Fruit fly (Drosophila melanogaster) whole organism, embryonic: Measurements from ENCODE around the gene Bap60.

Experiments
- Adf1 ChIP-seq: fragments of 200-800 bp; sonication (Bioruptor generic); IDR thresholded peaks from 2 replicates; pipeline ENCODE4 v1.3.6; 2022; ENCODE audit warnings: missing biosample characterization, missing genetic modification characterization
- Asciz ChIP-seq: fragments of 200-800 bp; sonication (Bioruptor generic); optimal IDR thresholded peaks from 2 replicates; lab custom pipeline; 2017; ENCODE audit warnings: missing biosample characterization, mild to moderate bottlenecking, missing genetic modification characterization, missing genetic modification reagents
- B-H1 ChIP-seq: fragments of 200-800 bp; sonication (Bioruptor generic); IDR thresholded peaks from 3 replicates; pipeline ENCODE4 v1.3.6; 2022; ENCODE audit warnings: missing biosample characterization, missing genetic modification characterization
- BEAF-32 ChIP-seq: fragments of 200-800 bp; sonication (Bioruptor generic); optimal IDR thresholded peaks from 3 replicates; lab custom pipeline; 2017; ENCODE audit warnings: missing biosample characterization, missing genetic modification characterization, mild to moderate bottlenecking, moderate library complexity, missing genetic modification reagents
- Bdp1 ChIP-seq: fragments of 200-800 bp; sonication (Bioruptor generic); optimal IDR thresholded peaks from 3 replicates; lab custom pipeline; 2016; ENCODE audit warnings: missing biosample characterization, missing genetic modification characterization
- CG10431 ChIP-seq: fragments of 200-800 bp; sonication (Bioruptor generic); optimal IDR thresholded peaks from 3 replicates; lab custom pipeline; 2018; ENCODE audit warnings: missing biosample characterization, mild to moderate bottlenecking, missing genetic modification characterization
- CG10565 ChIP-seq: fragments of 200-800 bp; sonication (Bioruptor generic); optimal IDR thresholded peaks from 3 replicates; lab custom pipeline; 2016; ENCODE audit warnings: missing biosample characterization, mild to moderate bottlenecking, missing genetic modification characterization
- CG12769 ChIP-seq: fragments of 200-800 bp; sonication (Bioruptor generic); optimal IDR thresholded peaks from 2 replicates; lab custom pipeline; 2019; ENCODE audit warnings: missing biosample characterization, mild to moderate bottlenecking, missing genetic modification characterization, moderate library complexity
- CG13894 ChIP-seq: fragments of 200-800 bp; sonication (Bioruptor generic); optimal IDR thresholded peaks from 3 replicates; lab custom pipeline; 2018; ENCODE audit warnings: missing biosample characterization, mild to moderate bottlenecking, missing genetic modification characterization, moderate library complexity
- CG15696 ChIP-seq: fragments of 200-800 bp; sonication (Bioruptor generic); optimal IDR thresholded peaks from 2 replicates; lab custom pipeline; 2019; ENCODE audit warnings: missing biosample characterization, mild to moderate bottlenecking, missing genetic modification characterization, moderate library complexity
- CG1647 ChIP-seq: fragments of 200-800 bp; sonication (Bioruptor generic); optimal IDR thresholded peaks from 3 replicates; lab custom pipeline; 2016; ENCODE audit warnings: missing biosample characterization, missing genetic modification characterization
- CG16779 ChIP-seq: fragments of 200-800 bp; sonication (Bioruptor generic); IDR thresholded peaks from 2 replicates; pipeline ENCODE4 v1.3.6; 2022; ENCODE audit warnings: missing biosample characterization, missing genetic modification characterization
- CG30020 ChIP-seq: fragments of 200-800 bp; optimal IDR thresholded peaks from 2 replicates; lab custom pipeline; 2019; ENCODE audit warnings: missing biosample characterization, mild to moderate bottlenecking, missing genetic modification characterization, moderate library complexity
- CG34422 ChIP-seq: fragments of 200-800 bp; sonication (Bioruptor generic); IDR thresholded peaks from 3 replicates; pipeline ENCODE4 v1.3.6; 2022; ENCODE audit warnings: missing biosample characterization, missing genetic modification characterization
- CG4404 ChIP-seq: fragments of 200-800 bp; sonication (Bioruptor generic); IDR thresholded peaks from 2 replicates; pipeline ENCODE4 v1.3.6; 2022; ENCODE audit warnings: missing biosample characterization, missing genetic modification characterization
- CG6175 ChIP-seq: fragments of 200-800 bp; sonication (Bioruptor generic); IDR thresholded peaks from 3 replicates; pipeline ENCODE4 v1.3.6; 2022; ENCODE audit warnings: missing biosample characterization, missing genetic modification characterization
- CG6272 ChIP-seq: fragments of 200-800 bp; sonication (Bioruptor generic); IDR thresholded peaks from 2 replicates; pipeline ENCODE4 v1.3.6; 2022; ENCODE audit warnings: missing biosample characterization, missing genetic modification characterization
- CG6689 ChIP-seq: fragments of 200-800 bp; sonication (Bioruptor generic); IDR thresholded peaks from 2 replicates; pipeline ENCODE4 v1.3.6; 2022; ENCODE audit warnings: missing biosample characterization, missing genetic modification characterization
- CG9437 ChIP-seq: fragments of 200-800 bp; sonication (Bioruptor generic); optimal IDR thresholded peaks from 2 replicates; lab custom pipeline; 2018; ENCODE audit warnings: missing biosample characterization, mild to moderate bottlenecking, missing genetic modification characterization
- Eip74EF ChIP-seq, 2 experiments: fragments of 200-800 bp in 1 of 2; fragments of >200 bp in 1 of 2; sonication (Bioruptor generic) in 1 of 2; optimal IDR thresholded peaks; 2 replicates each; lab custom pipeline; 2017 to 2019; ENCODE audit warnings: missing biosample characterization in 2 of 2, missing genetic modification characterization in 2 of 2, mild to moderate bottlenecking in 1 of 2, moderate library complexity in 1 of 2
- Elba2 ChIP-seq: fragments of 200-800 bp; sonication (Bioruptor generic); optimal IDR thresholded peaks from 3 replicates; lab custom pipeline; 2016; ENCODE audit warnings: missing biosample characterization, missing genetic modification characterization
- Hand ChIP-seq: fragments of 200-800 bp; sonication (Bioruptor generic); optimal IDR thresholded peaks from 2 replicates; lab custom pipeline; 2017; ENCODE audit warnings: mild to moderate bottlenecking, missing biosample characterization, missing genetic modification reagents, missing genetic modification characterization
- Hr3 ChIP-seq: fragments of 200-800 bp; sonication (Bioruptor generic); optimal IDR thresholded peaks from 3 replicates; lab custom pipeline; 2016; ENCODE audit warnings: missing biosample characterization, missing genetic modification characterization
- Lim3 ChIP-seq: fragments of 200-800 bp; sonication (Bioruptor generic); IDR thresholded peaks from 2 replicates; pipeline ENCODE4 v1.3.6; 2022; ENCODE audit warnings: missing biosample characterization, missing genetic modification characterization
- NC2β ChIP-seq: fragments of 200-800 bp; sonication (Bioruptor generic); optimal IDR thresholded peaks from 2 replicates; lab custom pipeline; 2016; ENCODE audit warnings: missing biosample characterization, missing genetic modification characterization
- Oli ChIP-seq: fragments of 200-800 bp; sonication (Bioruptor generic); optimal IDR thresholded peaks from 2 replicates; lab custom pipeline; 2018; ENCODE audit warnings: missing biosample characterization, mild to moderate bottlenecking, missing genetic modification characterization, moderate library complexity
- Sin3A ChIP-seq: fragments of >200 bp; optimal IDR thresholded peaks from 2 replicates; lab custom pipeline; 2018
- aop ChIP-seq: fragments of 200-800 bp; sonication (Bioruptor generic); IDR thresholded peaks from 2 replicates; pipeline ENCODE4 v1.3.6; 2022; ENCODE audit warnings: missing biosample characterization, missing genetic modification characterization
- ara ChIP-seq: fragments of 200-800 bp; sonication (Bioruptor generic); IDR thresholded peaks from 2 replicates; pipeline ENCODE4 v1.3.6; 2022; ENCODE audit warnings: missing biosample characterization, missing genetic modification characterization
- chif ChIP-seq, 2 experiments: fragments of 200-800 bp; sonication (Bioruptor generic); optimal IDR thresholded peaks; 3 replicates each; lab custom pipeline; 2016; ENCODE audit warnings: missing biosample characterization in 2 of 2, missing genetic modification characterization in 2 of 2
- dan ChIP-seq: fragments of 200-800 bp; sonication (Bioruptor generic); IDR thresholded peaks from 2 replicates; pipeline ENCODE4 v1.3.6; 2022; ENCODE audit warnings: missing biosample characterization, missing genetic modification characterization
- disco-r ChIP-seq: fragments of 200-800 bp; sonication (Bioruptor generic); optimal IDR thresholded peaks from 2 replicates; lab custom pipeline; 2016; ENCODE audit warnings: missing biosample characterization, missing genetic modification characterization
- dmrt99B ChIP-seq: fragments of 200-800 bp; sonication (Bioruptor generic); optimal IDR thresholded peaks from 2 replicates; lab custom pipeline; 2018; ENCODE audit warnings: missing biosample characterization, mild to moderate bottlenecking, missing genetic modification characterization, moderate library complexity
- fd64A ChIP-seq: fragments of 200-800 bp; sonication (Bioruptor generic); optimal IDR thresholded peaks from 3 replicates; lab custom pipeline; 2018; ENCODE audit warnings: missing biosample characterization, mild to moderate bottlenecking, missing genetic modification characterization
- fu2 ChIP-seq: fragments of 200-800 bp; sonication (Bioruptor generic); optimal IDR thresholded peaks from 2 replicates; lab custom pipeline; 2016; ENCODE audit warnings: missing biosample characterization, missing genetic modification characterization
- gsb ChIP-seq: fragments of 200-800 bp; sonication (Bioruptor generic); IDR thresholded peaks from 2 replicates; pipeline ENCODE4 v1.3.6; 2022; ENCODE audit warnings: missing biosample characterization, missing genetic modification characterization
- inv ChIP-seq: fragments of 200-800 bp; sonication (Bioruptor generic); IDR thresholded peaks from 2 replicates; pipeline ENCODE4 v1.3.6; 2022; ENCODE audit warnings: missing biosample characterization, missing genetic modification characterization; ENCODE audit not compliant: partially characterized antibody
- kni ChIP-seq: fragments of 200-800 bp; sonication (Bioruptor generic); optimal IDR thresholded peaks from 3 replicates; lab custom pipeline; 2017; ENCODE audit warnings: mild to moderate bottlenecking, missing biosample characterization, missing genetic modification reagents, missing genetic modification characterization
- lov ChIP-seq, 2 experiments: fragments of 200-800 bp in 1 of 2; fragments of >200 bp in 1 of 2; sonication (Bioruptor generic) in 1 of 2; IDR thresholded peaks in 1 of 2; optimal IDR thresholded peaks in 1 of 2; 2 replicates in 1 of 2; 3 replicates in 1 of 2; pipeline versions ENCODE4 v1.3.6 to Lab custom; 2017 to 2022; ENCODE audit warnings: missing biosample characterization in 1 of 2, missing genetic modification characterization in 1 of 2
- mam ChIP-seq: fragments of 200-800 bp; sonication (Bioruptor generic); optimal IDR thresholded peaks from 3 replicates; lab custom pipeline; 2016; ENCODE audit warnings: missing biosample characterization, missing genetic modification characterization
- odd ChIP-seq: fragments of 200-800 bp; sonication (Bioruptor generic); optimal IDR thresholded peaks from 2 replicates; lab custom pipeline; 2017; ENCODE audit warnings: missing biosample characterization, mild to moderate bottlenecking, missing genetic modification characterization
- pb ChIP-seq: fragments of 200-800 bp; sonication (Bioruptor generic); optimal IDR thresholded peaks from 3 replicates; lab custom pipeline; 2016; ENCODE audit warnings: missing biosample characterization, missing genetic modification characterization
- pita ChIP-seq: fragments of 200-800 bp; sonication (Bioruptor generic); optimal IDR thresholded peaks from 2 replicates; lab custom pipeline; 2017; ENCODE audit warnings: missing biosample characterization, mild to moderate bottlenecking, missing genetic modification characterization
- pros ChIP-seq: fragments of 200-800 bp; sonication (Bioruptor generic); optimal IDR thresholded peaks from 3 replicates; lab custom pipeline; 2019; ENCODE audit warnings: missing biosample characterization, mild to moderate bottlenecking, missing genetic modification characterization, moderate library complexity
- psq ChIP-seq: fragments of 200-800 bp; sonication (Bioruptor generic); optimal IDR thresholded peaks from 2 replicates; lab custom pipeline; 2017; ENCODE audit warnings: missing biosample characterization, missing genetic modification characterization
- sim ChIP-seq: fragments of 200-800 bp; sonication (Bioruptor generic); IDR thresholded peaks from 2 replicates; pipeline ENCODE4 v1.3.6; 2022; ENCODE audit warnings: missing biosample characterization, missing genetic modification characterization
- tin ChIP-seq: fragments of 200-800 bp; sonication (Bioruptor generic); optimal IDR thresholded peaks from 3 replicates; lab custom pipeline; 2016; ENCODE audit warnings: missing biosample characterization, missing genetic modification characterization
- unc-4 ChIP-seq: fragments of 200-800 bp; sonication (Bioruptor generic); IDR thresholded peaks from 2 replicates; pipeline ENCODE4 v1.3.6; 2022; ENCODE audit warnings: missing biosample characterization, missing genetic modification characterization; ENCODE audit not compliant: partially characterized antibody
- usp ChIP-seq: fragments of >200 bp; optimal IDR thresholded peaks from 2 replicates; lab custom pipeline; 2017; ENCODE audit warnings: missing biosample characterization, missing genetic modification characterization

Gene Bap60

DNA sequence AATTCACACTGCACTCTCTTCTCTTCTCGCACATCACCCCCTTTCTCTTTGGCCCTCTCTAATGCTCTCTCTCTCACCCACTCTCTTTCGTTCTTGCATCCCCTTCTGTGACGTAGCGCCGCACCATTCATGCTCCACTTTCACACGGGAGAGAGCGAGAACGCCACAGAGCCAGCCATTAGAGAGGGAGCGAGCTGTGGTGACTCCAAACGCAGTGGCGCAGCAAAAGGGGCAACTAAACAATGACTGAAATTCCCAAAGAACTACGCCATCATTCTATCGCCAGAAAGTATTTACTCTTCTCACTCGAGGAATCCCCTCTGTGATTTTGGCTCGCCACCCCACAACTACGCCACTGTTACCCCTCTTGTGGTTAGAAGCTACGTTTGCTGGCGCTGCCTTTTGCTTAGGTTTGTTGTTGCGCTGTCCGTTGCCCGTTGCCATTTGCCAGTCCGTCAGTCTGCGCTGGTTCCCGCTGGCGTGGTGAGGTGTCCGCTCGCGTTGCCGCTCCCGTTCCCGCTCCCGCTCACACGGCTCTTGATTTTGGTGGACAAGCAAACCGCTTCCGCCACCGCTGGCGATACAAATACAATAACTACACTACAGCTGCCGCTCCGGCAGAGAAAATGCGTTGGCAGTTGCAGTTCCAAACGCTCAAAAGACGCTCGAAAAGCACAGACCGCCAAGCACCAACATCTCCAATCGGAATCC is 28.1 kb downstream of the Bap60 start (continued):
- TF ChIP-seq Lim3 (GFP tag; lab: Robert Waterston, UW): peak; percentile 97
- peak; percentile 91 for TF ChIP-seq CG10431
- TF ChIP-seq CG13894 (tag; lab: Kevin White, UChicago): peak; percentile 99
- TF ChIP-seq gsb (GFP tag; lab: Robert Waterston, UW): peak; percentile 99
- peak; percentile 98 for TF ChIP-seq odd (GFP tag; lab: Kevin White, UChicago)
- peak; percentile 99 for TF ChIP-seq tin (GFP tag; lab: Kevin White, UChicago)
- peak; percentile 98 for TF ChIP-seq NC2β (GFP tag; lab: Kevin White, UChicago)
- TF ChIP-seq CG34422 (GFP tag; lab: Robert Waterston, UW): peak; percentile 99
- peak; percentile 98 for TF ChIP-seq kni
- TF ChIP-seq pb (GFP tag; lab: Kevin White, UChicago): peak; percentile 99
- peak; percentile 80 for TF ChIP-seq CG30020 (tag; lab: Kevin White, UChicago)
- TF ChIP-seq CG10565 (GFP tag; lab: Kevin White, UChicago): peak; percentile 93
- TF ChIP-seq fu2 (GFP tag; lab: Kevin White, UChicago): peak; percentile 99
- TF ChIP-seq Asciz (GFP tag; lab: Kevin White, UChicago): peak; percentile 96
- peak; percentile 99 for TF ChIP-seq ara (GFP tag; lab: Robert Waterston, UW)
- peak; percentile 96 for TF ChIP-seq CG15696 (tag; lab: Kevin White, UChicago)
- peak; percentile 94 for TF ChIP-seq dan (GFP tag; lab: Robert Waterston, UW)
- TF ChIP-seq inv (GFP tag; lab: Robert Waterston, UW): peak; percentile 18; the same call in 1 of the 2 replicates
- TF ChIP-seq CG1647: peak; percentile 98
- peak; percentile 94 for TF ChIP-seq Adf1 (GFP tag; lab: Robert Waterston, UW)
- peak; percentile 99 for TF ChIP-seq disco-r
- peak; percentile 98 for TF ChIP-seq sim (GFP tag; lab: Robert Waterston, UW)
- peak; percentile 99 for TF ChIP-seq mam (GFP tag; lab: Kevin White, UChicago)
- no peak for TF ChIP-seq Sin3A (lab: Kevin White, UChicago)
- TF ChIP-seq Hr3 (GFP tag; lab: Kevin White, UChicago): peak; percentile 98
- TF ChIP-seq CG6175 (GFP tag; lab: Robert Waterston, UW): peak; percentile 99
- TF ChIP-seq B-H1 (GFP tag; lab: Robert Waterston, UW): peak; percentile 99
- peak; percentile 99 for TF ChIP-seq chif (GFP tag; optimal IDR thresholded peaks at IDR 0.05; lab: Kevin White, UChicago)
- peak; percentile 99 for TF ChIP-seq CG4404 (GFP tag; lab: Robert Waterston, UW)
- TF ChIP-seq Oli (tag; lab: Kevin White, UChicago): peak; percentile 98
- peak; percentile 98 for TF ChIP-seq CG6689 (GFP tag; lab: Robert Waterston, UW)
- TF ChIP-seq Bdp1: peak; percentile 94
- TF ChIP-seq Elba2 (GFP tag; lab: Kevin White, UChicago): peak; percentile 70
- peak in 1 of 2 experiments; percentile 95 for TF ChIP-seq Eip74EF (GFP tag; optimal IDR thresholded peaks at IDR 0.05; lab: Kevin White, UChicago)
- TF ChIP-seq CG6272 (GFP tag; lab: Robert Waterston, UW): peak; percentile 99
- TF ChIP-seq CG16779 (GFP tag; lab: Robert Waterston, UW): peak; percentile 99
- TF ChIP-seq usp (GFP tag; lab: Kevin White, UChicago): no peak
- TF ChIP-seq unc-4 (GFP tag; lab: Robert Waterston, UW): 0 out of 2 replicates have a peak, but pooled peaks have one; percentile 33
- TF ChIP-seq BEAF-32 (GFP tag; lab: Kevin White, UChicago): peak; percentile 38
- peak; percentile 98 for TF ChIP-seq Hand (GFP tag; lab: Kevin White, UChicago)
- no peak for TF ChIP-seq pita (GFP tag; lab: Kevin White, UChicago)
- TF ChIP-seq CG12769 (tag; lab: Kevin White, UChicago): peak; percentile 100
- TF ChIP-seq psq (GFP tag; lab: Kevin White, UChicago): peak; percentile 93
- no peak for TF ChIP-seq lov (optimal IDR thresholded peaks at IDR 0.05; lab: Kevin White, UChicago)
- peak; percentile 99 for TF ChIP-seq lov (GFP tag; IDR thresholded peaks at IDR 0.05; lab: Robert Waterston, UW)
- TF ChIP-seq CG9437: peak; percentile 92
- peak; percentile 82 for TF ChIP-seq pros (GFP tag; lab: Kevin White, UChicago)
- TF ChIP-seq aop (GFP tag; lab: Robert Waterston, UW): peak; percentile 97
- TF ChIP-seq fd64A (GFP tag; lab: Kevin White, UChicago): peak; percentile 95
- peak; percentile 99 for TF ChIP-seq dmrt99B (tag; lab: Kevin White, UChicago)
